Fruit fly (Drosophila melanogaster) whole organism, wandering third instar larva: Measurements from ENCODE around the gene CG5762.
A peak's percentile ranks its signal among the peaks of the same experiment; 100 is the strongest.

Experiments used
- Abd-B ChIP-seq: fragments of >200 bp; optimal IDR thresholded peaks from 2 replicates; lab custom pipeline; 2017; ENCODE audit warnings: missing biosample characterization, missing genetic modification characterization
- CG32264 ChIP-seq: fragments of 200-800 bp; sonication (Bioruptor generic); optimal IDR thresholded peaks from 2 replicates; lab custom pipeline; 2016; ENCODE audit warnings: missing biosample characterization, missing genetic modification characterization
- CG9705 ChIP-seq: fragments of 200-800 bp; sonication (Bioruptor generic); optimal IDR thresholded peaks from 2 replicates; lab custom pipeline; 2018; ENCODE audit warnings: missing biosample characterization, mild to moderate bottlenecking, missing genetic modification characterization
- CrebA ChIP-seq: fragments of 200-800 bp; sonication (Bioruptor generic); optimal IDR thresholded peaks from 2 replicates; lab custom pipeline; 2016; ENCODE audit warnings: missing biosample characterization, mild to moderate bottlenecking, missing genetic modification characterization, borderline replicate concordance
- Dfd ChIP-seq: fragments of >200 bp; optimal IDR thresholded peaks from 2 replicates; lab custom pipeline; 2017; ENCODE audit warnings: missing biosample characterization, missing genetic modification characterization
- GATAd ChIP-seq: sonication (Bioruptor generic); optimal IDR thresholded peaks from 2 replicates; lab custom pipeline; 2016; ENCODE audit warnings: missing biosample characterization, missing genetic modification characterization
- Hnf4 ChIP-seq: fragments of 200-800 bp; sonication (Bioruptor generic); optimal IDR thresholded peaks from 2 replicates; lab custom pipeline; 2016; ENCODE audit warnings: missing biosample characterization, mild to moderate bottlenecking, missing genetic modification characterization
- Hr83 ChIP-seq: fragments of 200-300 bp; sonication (Bioruptor generic); optimal IDR thresholded peaks from 2 replicates; lab custom pipeline; 2016; ENCODE audit warnings: missing biosample characterization, mild to moderate bottlenecking, missing genetic modification characterization, moderate library complexity; ENCODE audit not compliant: poor library complexity, severe bottlenecking
- Jra ChIP-seq: sonication (Bioruptor generic); optimal IDR thresholded peaks from 2 replicates; lab custom pipeline; 2016; ENCODE audit warnings: missing biosample characterization, missing genetic modification characterization
- Mio ChIP-seq: sonication (Bioruptor generic); optimal IDR thresholded peaks from 2 replicates; lab custom pipeline; 2016; ENCODE audit warnings: missing biosample characterization, missing genetic modification characterization
- Myc ChIP-seq: fragments of >200 bp; optimal IDR thresholded peaks from 2 replicates; lab custom pipeline; 2017
- OdsH ChIP-seq: fragments of 200-800 bp; sonication (Bioruptor generic); optimal IDR thresholded peaks from 2 replicates; lab custom pipeline; 2016; ENCODE audit warnings: missing biosample characterization, mild to moderate bottlenecking, missing genetic modification characterization
- Rel ChIP-seq, 2 experiments: fragments of 200-800 bp; sonication (Bioruptor generic) in 1 of 2; optimal IDR thresholded peaks; 2 replicates in 1 of 2; 3 replicates in 1 of 2; lab custom pipeline; 2016 to 2019; ENCODE audit warnings: mild to moderate bottlenecking in 2 of 2, missing biosample characterization in 2 of 2, missing genetic modification characterization in 2 of 2, moderate library complexity in 1 of 2
- Sp1 ChIP-seq: fragments of 200-800 bp; sonication (Bioruptor generic); optimal IDR thresholded peaks from 3 replicates; lab custom pipeline; 2019; ENCODE audit warnings: missing biosample characterization, mild to moderate bottlenecking, missing genetic modification characterization, moderate library complexity
- Vsx2 ChIP-seq: fragments of 200-300, 225-300 bp; sonication (Bioruptor generic); optimal IDR thresholded peaks from 2 replicates; lab custom pipeline; 2018; ENCODE audit warnings: missing biosample characterization, missing genetic modification characterization; ENCODE audit not compliant: partially characterized antibody
- br ChIP-seq: fragments of 200-800 bp; sonication (Bioruptor generic); optimal IDR thresholded peaks from 2 replicates; lab custom pipeline; 2016; ENCODE audit warnings: missing biosample characterization, missing genetic modification characterization
- brk ChIP-seq: fragments of 200-800 bp; sonication (Bioruptor generic); optimal IDR thresholded peaks from 2 replicates; lab custom pipeline; 2016; ENCODE audit warnings: missing biosample characterization, mild to moderate bottlenecking, missing genetic modification characterization
- dl ChIP-seq, 2 experiments: fragments of 175-275, 200-275 bp in 1 of 2; fragments of 200-275 bp in 1 of 2; sonication (Bioruptor generic); optimal IDR thresholded peaks; lab custom pipeline; 2018; ENCODE audit warnings: mild to moderate bottlenecking in 2 of 2, missing biosample characterization in 2 of 2, missing genetic modification characterization in 2 of 2, moderate library complexity in 2 of 2; ENCODE audit not compliant: partially characterized antibody in 2 of 2, insufficient read depth in 1 of 2
- dsf ChIP-seq: sonication (Bioruptor generic); optimal IDR thresholded peaks from 2 replicates; lab custom pipeline; 2016; ENCODE audit warnings: missing biosample characterization, missing genetic modification characterization, borderline replicate concordance
- ey ChIP-seq: fragments of 200-800 bp; sonication (Bioruptor generic); optimal IDR thresholded peaks from 2 replicates; lab custom pipeline; 2016; ENCODE audit warnings: missing biosample characterization, missing genetic modification characterization
- foxo ChIP-seq, 2 experiments: fragments of 200-800 bp; sonication (Bioruptor generic); optimal IDR thresholded peaks; 2 replicates in 1 of 2; 3 replicates in 1 of 2; lab custom pipeline; 2016 to 2017; ENCODE audit warnings: missing biosample characterization in 2 of 2, missing genetic modification characterization in 2 of 2
- fru ChIP-seq: fragments of 200-800 bp; sonication (Bioruptor generic); optimal IDR thresholded peaks from 3 replicates; lab custom pipeline; 2016; ENCODE audit warnings: missing biosample characterization, mild to moderate bottlenecking, missing genetic modification characterization
- h ChIP-seq: fragments of 200-800 bp; sonication (Bioruptor generic); optimal IDR thresholded peaks from 3 replicates; lab custom pipeline; 2016; ENCODE audit warnings: missing biosample characterization, mild to moderate bottlenecking, missing genetic modification characterization
- jim ChIP-seq: fragments of 175-275, 200-325 bp; sonication (Bioruptor generic); optimal IDR thresholded peaks from 2 replicates; lab custom pipeline; 2016; ENCODE audit warnings: missing biosample characterization, mild to moderate bottlenecking, missing genetic modification characterization
- lola ChIP-seq: fragments of >200 bp; optimal IDR thresholded peaks from 2 replicates; lab custom pipeline; 2017; ENCODE audit warnings: missing biosample characterization, missing genetic modification characterization
- pan ChIP-seq: fragments of >200 bp; optimal IDR thresholded peaks from 2 replicates; lab custom pipeline; 2017
- psq ChIP-seq: fragments of 200-800 bp; sonication (Bioruptor generic); optimal IDR thresholded peaks from 3 replicates; lab custom pipeline; 2017; ENCODE audit warnings: missing biosample characterization, mild to moderate bottlenecking, missing genetic modification characterization, moderate library complexity
- sage ChIP-seq: fragments of 200-800 bp; sonication (Bioruptor generic); optimal IDR thresholded peaks from 2 replicates; lab custom pipeline; 2016; ENCODE audit warnings: missing biosample characterization, mild to moderate bottlenecking, missing genetic modification characterization
- sv ChIP-seq: fragments of 200-800 bp; sonication (Bioruptor generic); optimal IDR thresholded peaks from 3 replicates; lab custom pipeline; 2016; ENCODE audit warnings: missing biosample characterization, missing genetic modification characterization
- tai ChIP-seq: sonication (Bioruptor generic); optimal IDR thresholded peaks from 2 replicates; lab custom pipeline; 2016; ENCODE audit warnings: missing biosample characterization, missing genetic modification characterization
- woc ChIP-seq: sonication (Bioruptor generic); optimal IDR thresholded peaks from 2 replicates; lab custom pipeline; 2016; ENCODE audit warnings: missing biosample characterization, mild to moderate bottlenecking, missing genetic modification characterization

Gene CG5762

DNA sequence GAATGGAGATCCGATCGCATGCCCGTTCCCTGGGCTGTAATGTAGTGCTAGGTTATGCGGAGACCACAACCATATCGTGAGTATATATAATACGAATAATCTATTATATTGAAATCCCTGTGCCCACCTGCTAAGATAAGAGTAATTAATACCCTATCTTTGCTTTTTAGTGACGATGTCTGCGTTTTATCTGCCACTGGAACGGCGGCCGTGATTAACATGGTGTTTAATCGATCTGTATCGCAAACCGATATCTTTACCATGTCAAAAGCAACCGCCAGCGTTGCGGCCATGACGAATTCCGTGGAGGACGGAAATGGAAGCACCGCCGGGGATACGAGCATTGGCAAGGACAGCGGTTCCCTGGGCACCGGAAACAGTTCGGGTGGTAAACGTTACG is 8.0 kb downstream of the CG5762 start:
- no peak for TF ChIP-seq tai (GFP tag; lab: Kevin White, UChicago)
- no peak for TF ChIP-seq lola (GFP tag; lab: Kevin White, UChicago)
- TF ChIP-seq GATAd (GFP tag; lab: Kevin White, UChicago), result no peak
- no peak for TF ChIP-seq dl (GFP tag; optimal IDR thresholded peaks at IDR 0.05; lab: Kevin White, UChicago; ENCODE audit: insufficient read depth in 1 of 2, partially characterized antibody in 2 of 2)
- TF ChIP-seq CG9705 (GFP tag; lab: Kevin White, UChicago), result no peak
- no peak for TF ChIP-seq Sp1
- no peak for TF ChIP-seq fru (GFP tag; lab: Kevin White, UChicago)
- no peak for TF ChIP-seq brk (GFP tag; lab: Kevin White, UChicago)
- no peak for TF ChIP-seq ey (GFP tag; lab: Kevin White, UChicago)
- TF ChIP-seq dsf (GFP tag; lab: Kevin White, UChicago), result no peak
- TF ChIP-seq Mio (GFP tag; lab: Kevin White, UChicago), result no peak
- no peak for TF ChIP-seq Vsx2 (GFP tag; lab: Kevin White, UChicago)
- TF ChIP-seq Jra (GFP tag; lab: Kevin White, UChicago), result no peak
- TF ChIP-seq OdsH (GFP tag; lab: Kevin White, UChicago), result no peak
- no peak for TF ChIP-seq sv (GFP tag; lab: Kevin White, UChicago)
- no peak for TF ChIP-seq h (GFP tag; lab: Kevin White, UChicago)
- no peak for TF ChIP-seq CrebA (GFP tag; lab: Kevin White, UChicago)

DNA sequence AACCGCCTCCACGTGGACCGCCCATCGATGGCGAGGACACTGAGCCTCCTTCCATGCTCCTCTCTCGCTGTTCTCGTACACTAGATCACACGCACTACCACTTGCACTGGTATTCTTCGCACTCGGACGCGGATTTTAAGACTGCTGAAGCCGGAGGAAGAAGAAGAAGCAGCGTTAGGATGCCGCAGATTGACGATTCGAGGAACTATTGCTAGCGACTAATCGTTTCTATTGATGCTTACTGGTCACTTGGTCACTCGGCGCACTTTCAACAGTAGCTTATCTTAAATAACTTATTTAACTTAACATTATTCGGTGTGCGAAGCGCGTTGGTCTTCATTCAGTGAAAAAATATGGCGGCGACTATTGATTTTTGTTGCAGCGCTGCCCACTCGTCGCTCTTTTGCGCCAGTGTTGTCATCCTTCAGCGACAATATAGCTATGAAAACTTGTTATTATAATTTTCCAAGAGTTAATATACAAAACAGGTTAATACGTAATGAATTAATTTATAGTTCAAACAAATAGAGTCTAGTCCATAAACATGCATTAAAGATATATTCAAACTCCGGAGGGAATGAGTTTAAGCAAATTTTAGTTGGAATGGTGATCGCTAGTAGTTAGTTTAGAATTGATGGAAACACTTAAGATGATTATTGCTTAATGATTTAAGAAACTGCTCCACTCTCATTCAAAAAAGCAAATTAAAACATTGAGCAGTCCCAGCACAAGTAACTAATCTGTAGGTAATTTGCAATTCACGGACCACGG is 12.9 kb downstream of the CG5762 start, which contains the start of the genes CG5746 and CG6454:
Gene CG5746 (minus strand): TSS at position 372 of the 771 bp plus-strand sequence.
Gene CG6454 (plus strand): TSS at position 763 of the 771 bp plus-strand sequence.
- peak; percentile 59 for TF ChIP-seq ey (GFP tag; lab: Kevin White, UChicago)
- TF ChIP-seq CG32264 (GFP tag; lab: Kevin White, UChicago), result peak; percentile 37
- TF ChIP-seq psq, result peak; percentile 54
- TF ChIP-seq dl (GFP tag; optimal IDR thresholded peaks at IDR 0.05; lab: Kevin White, UChicago; ENCODE audit: insufficient read depth in 1 of 2, partially characterized antibody in 2 of 2), result no peak
- no peak for TF ChIP-seq sage
- peak; percentile 45 for TF ChIP-seq CG9705 (GFP tag; lab: Kevin White, UChicago)
- peak; percentile 87 for TF ChIP-seq Myc (lab: Kevin White, UChicago)
- TF ChIP-seq sv (GFP tag; lab: Kevin White, UChicago), result peak; percentile 56
- no peak for TF ChIP-seq foxo (GFP tag; optimal IDR thresholded peaks at IDR 0.05; lab: Kevin White, UChicago)

DNA sequence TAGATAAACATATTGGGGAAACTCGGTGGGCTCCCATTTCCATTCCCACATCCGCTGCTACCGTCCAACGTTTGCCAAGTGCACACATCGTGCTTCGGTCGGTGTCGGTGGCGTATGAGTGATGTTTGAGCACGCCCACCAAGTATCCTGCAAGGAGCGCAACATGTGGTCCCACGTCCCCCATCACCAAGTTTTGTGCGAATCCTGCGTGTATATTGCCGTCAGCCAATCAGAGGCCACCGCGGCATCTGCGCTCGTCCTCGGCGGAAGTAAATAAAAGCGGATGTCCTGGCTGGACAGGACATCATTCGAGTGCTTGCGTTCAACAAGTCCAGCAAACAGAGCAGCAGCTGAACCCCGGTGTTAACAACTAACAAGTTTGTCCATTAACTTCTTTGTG is 20.2 kb downstream of the CG5762 start, which contains the start of gene Ms:
Gene Ms (plus strand): TSS at position 301 of the 400 bp plus-strand sequence.
- TF ChIP-seq lola (GFP tag; lab: Kevin White, UChicago) (no peak), h (GFP tag; lab: Kevin White, UChicago) (no peak), Abd-B (GFP tag; lab: Kevin White, UChicago) (no peak), Hr83 (GFP tag; lab: Kevin White, UChicago) (no peak), sv (GFP tag; lab: Kevin White, UChicago) (no peak), fru (GFP tag; lab: Kevin White, UChicago) (no peak), tai (GFP tag; lab: Kevin White, UChicago) (no peak)

DNA sequence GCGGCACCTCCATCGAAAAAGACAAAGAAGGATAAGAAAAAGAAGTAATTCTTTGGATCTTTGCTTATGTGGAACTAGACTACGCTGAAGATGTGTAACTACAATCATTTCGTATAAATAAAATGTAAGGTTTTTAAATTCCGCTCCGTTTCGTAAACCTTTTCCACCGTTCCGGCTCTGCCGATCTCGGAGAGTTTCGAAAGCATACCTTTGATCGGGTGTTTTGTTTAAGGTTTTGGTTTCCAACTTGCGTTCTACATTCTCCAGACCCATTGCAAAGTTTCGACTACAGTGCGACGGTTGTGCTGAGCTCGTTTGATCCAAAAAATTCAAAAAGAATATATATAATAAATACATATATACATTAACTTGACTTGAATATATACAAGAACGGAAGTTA is 24.9 kb downstream of the CG5762 start, which contains the start of gene CG6432:
Gene CG6432 (plus strand): TSS at position 301 of the 400 bp plus-strand sequence.
- TF ChIP-seq dsf (GFP tag; lab: Kevin White, UChicago), result no peak
- TF ChIP-seq dl (GFP tag; optimal IDR thresholded peaks at IDR 0.05; lab: Kevin White, UChicago; ENCODE audit: insufficient read depth in 1 of 2, partially characterized antibody in 2 of 2), result no peak
- no peak for TF ChIP-seq Dfd (GFP tag; lab: Kevin White, UChicago)
- no peak for TF ChIP-seq Hnf4 (GFP tag; lab: Kevin White, UChicago)
- no peak for TF ChIP-seq Jra (GFP tag; lab: Kevin White, UChicago)
- no peak for TF ChIP-seq jim (GFP tag; lab: Kevin White, UChicago)
- no peak for TF ChIP-seq CG32264 (GFP tag; lab: Kevin White, UChicago)
- no peak for TF ChIP-seq ey (GFP tag; lab: Kevin White, UChicago)
- TF ChIP-seq br (GFP tag; lab: Kevin White, UChicago), result no peak
- no peak for TF ChIP-seq Abd-B (GFP tag; lab: Kevin White, UChicago)
- TF ChIP-seq pan, result no peak
- no peak for TF ChIP-seq fru (GFP tag; lab: Kevin White, UChicago)
- TF ChIP-seq Vsx2 (GFP tag; lab: Kevin White, UChicago), result no peak
- no peak for TF ChIP-seq CrebA (GFP tag; lab: Kevin White, UChicago)
- no peak for TF ChIP-seq sage
- TF ChIP-seq woc (GFP tag; lab: Kevin White, UChicago), result no peak
- TF ChIP-seq Rel (GFP tag; optimal IDR thresholded peaks at IDR 0.05; lab: Kevin White, UChicago), result no peak
- no peak for TF ChIP-seq Rel (tag; optimal IDR thresholded peaks at IDR 0.05; lab: Kevin White, UChicago)
